Worm (Caenorhabditis elegans): Measurements from ENCODE around the gene nyn-1.
"Not testable (repeated sequence)": the region's sequence is repeated elsewhere in the genome, so short reads cannot be mapped to it uniquely, and the experiment has no call there.

ce11 chrIV:13652023-13652422 lies 34.8 kb downstream of the nyn-1 start, which contains the start of gene Y45F10C.6:
- not testable (repeated sequence) for TF ChIP-seq pes-1 (GFP tag; IDR thresholded peaks at IDR 0.05); ceh-36 (tag; optimal IDR thresholded peaks at IDR 0.05); ama-1 (optimal IDR thresholded peaks at IDR 0.05); hmbx-1 (tag; optimal IDR thresholded peaks at IDR 0.05); F13C5.2 (tag; optimal IDR thresholded peaks at IDR 0.05); tbx-11 (GFP tag; IDR thresholded peaks at IDR 0.05); ceh-13 (GFP tag; optimal IDR thresholded peaks at IDR 0.05)
